Worm (Caenorhabditis elegans) whole organism, late embryonic: ENCODE data around the gene vps-53.

Source experiments
- C08G9.2 ChIP-seq: sonication (generic microtip); optimal IDR thresholded peaks from 2 replicates; lab custom pipeline; 2016; ENCODE audit warnings: mild to moderate bottlenecking, missing genetic modification characterization, moderate library complexity, missing compliant biosample characterization
- F13H6.1 ChIP-seq: sonication (generic microtip); optimal IDR thresholded peaks from 2 replicates; lab custom pipeline; 2016; ENCODE audit warnings: missing genetic modification characterization, missing compliant biosample characterization
- eyg-1 ChIP-seq: sonication (generic microtip); optimal IDR thresholded peaks from 2 replicates; lab custom pipeline; 2016; ENCODE audit warnings: missing genotype, missing genetic modification characterization, missing compliant biosample characterization
- hlh-13 ChIP-seq: fragments of 200-800 bp; sonication (Bioruptor generic); optimal IDR thresholded peaks from 2 replicates; lab custom pipeline; 2018; ENCODE audit warnings: mild to moderate bottlenecking, missing genetic modification characterization, missing compliant biosample characterization
- mec-3 ChIP-seq: sonication (generic microtip); optimal IDR thresholded peaks from 2 replicates; lab custom pipeline; 2016; ENCODE audit warnings: borderline replicate concordance, missing genetic modification characterization, missing compliant biosample characterization
- nfya-1 ChIP-seq: sonication (generic microtip); optimal IDR thresholded peaks from 2 replicates; lab custom pipeline; 2017; ENCODE audit warnings: missing genetic modification characterization, mild to moderate bottlenecking, missing compliant biosample characterization, antibody characterized with exemption, moderate library complexity
- pax-1 ChIP-seq: fragments of 150-350 bp; optimal IDR thresholded peaks from 2 replicates; lab custom pipeline; 2014; ENCODE audit warnings: missing biosample characterization, missing genetic modification characterization
- sox-2 ChIP-seq: fragments of 200-800 bp; sonication (Bioruptor generic); IDR thresholded peaks from 2 replicates; pipeline ENCODE4 v1.3.6; 2022; ENCODE audit warnings: missing genetic modification reagents, missing genetic modification characterization, missing compliant biosample characterization
- tbx-2 ChIP-seq: sonication (generic microtip); optimal IDR thresholded peaks from 2 replicates; lab custom pipeline; 2016; ENCODE audit warnings: missing genetic modification characterization, missing compliant biosample characterization
- tbx-7 ChIP-seq: sonication (generic microtip); optimal IDR thresholded peaks from 2 replicates; lab custom pipeline; 2016; ENCODE audit warnings: missing genotype, missing genetic modification characterization, missing compliant biosample characterization
- unc-55 ChIP-seq: sonication (generic microtip); optimal IDR thresholded peaks from 2 replicates; lab custom pipeline; 2017; ENCODE audit warnings: missing biosample characterization, missing genetic modification reagents, missing genetic modification characterization

ce11 chrIII:9782011-9782436 lies 24.7 kb upstream of the vps-53 start, which contains the start of gene vha-2:
- TF ChIP-seq eyg-1 (tag; lab: Kevin White, UChicago) = no peak
- TF ChIP-seq C08G9.2 (tag; lab: Kevin White, UChicago) = no peak
- TF ChIP-seq tbx-7 (tag; lab: Kevin White, UChicago) = no peak
- no peak for TF ChIP-seq hlh-13 (GFP tag; lab: Kevin White, UChicago)
- TF ChIP-seq unc-55 (GFP tag; lab: Kevin White, UChicago) = no peak
- TF ChIP-seq nfya-1 (tag; lab: Kevin White, UChicago) = no peak
- TF ChIP-seq mec-3 (tag; lab: Kevin White, UChicago) = no peak
- no peak for TF ChIP-seq tbx-2
- no peak for TF ChIP-seq F13H6.1 (tag; lab: Kevin White, UChicago)
- no peak for TF ChIP-seq pax-1 (tag; lab: Kevin White, UChicago)
- TF ChIP-seq sox-2 (GFP tag; lab: Robert Waterston, UW) = no peak
